Worm (Caenorhabditis elegans): ENCODE measurements around the gene M117.1.

DNA sequence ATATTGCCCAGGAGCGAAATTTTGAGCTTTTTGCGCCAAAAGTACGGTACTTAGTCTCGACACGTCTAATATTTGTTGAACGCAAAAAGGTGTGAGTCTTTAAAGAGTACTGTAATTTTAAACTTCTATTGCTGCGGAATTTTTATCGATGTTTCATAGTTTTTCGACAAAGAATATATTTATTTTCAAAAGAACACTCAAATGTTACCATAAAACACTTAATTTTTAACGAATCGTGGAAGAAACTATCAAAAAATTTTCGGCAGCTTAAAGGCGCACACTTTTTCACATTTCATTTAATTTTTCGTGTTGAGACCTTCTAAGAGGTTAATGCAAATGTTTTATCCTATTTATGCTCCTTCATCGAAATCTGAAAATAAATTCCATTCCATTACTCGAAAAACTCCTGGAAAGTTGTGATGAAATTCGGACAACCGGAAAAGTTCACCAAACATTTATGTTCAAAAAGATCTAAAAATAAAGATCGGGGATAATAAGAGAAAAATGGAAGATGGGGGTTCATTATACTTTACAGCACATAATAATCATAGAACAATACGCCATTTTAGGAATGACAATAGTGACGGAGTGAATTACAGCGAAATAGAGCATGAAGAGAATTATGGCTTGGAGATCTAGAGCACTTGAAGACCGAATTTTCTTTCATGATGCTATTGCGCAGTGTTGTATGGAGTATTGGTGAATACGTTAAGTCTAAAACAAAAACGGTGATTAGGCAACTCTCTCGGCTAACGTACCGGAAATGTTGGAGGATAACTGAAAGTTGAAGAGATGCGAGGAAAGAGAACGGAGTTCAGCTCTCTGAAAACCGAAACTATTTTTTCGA is 6.2 kb downstream of the M117.1 start:
- no peak for TF ChIP-seq mdl-1 (tag; optimal IDR thresholded peaks at IDR 0.05)
- TF ChIP-seq jun-1 (tag; optimal IDR thresholded peaks at IDR 0.05): no peak
- no peak for TF ChIP-seq tbx-2 (tag; optimal IDR thresholded peaks at IDR 0.05)
- no peak for TF ChIP-seq unc-86 (tag; optimal IDR thresholded peaks at IDR 0.05)
- TF ChIP-seq skn-1 (tag; optimal IDR thresholded peaks at IDR 0.05): no peak
- no peak for TF ChIP-seq fkh-8 (tag; optimal IDR thresholded peaks at IDR 0.05)
- no peak for TF ChIP-seq nhr-77 (tag; optimal IDR thresholded peaks at IDR 0.05)

All from whole organism, L1 larva.